Fruit fly (Drosophila melanogaster) whole organism, embryonic: Measurements from ENCODE around the gene btz.
A peak's percentile ranks its signal among the peaks of the same experiment; 100 is the strongest.

Experiments used
- CG10209 ChIP-seq: fragments of 200-800 bp; sonication (Bioruptor generic); optimal IDR thresholded peaks from 3 replicates; lab custom pipeline; 2017; ENCODE audit warnings: missing biosample characterization, mild to moderate bottlenecking, missing genetic modification characterization, missing genetic modification reagents
- CG10321 ChIP-seq: fragments of 200-800 bp; sonication (Bioruptor generic); IDR thresholded peaks from 2 replicates; pipeline ENCODE4 v1.3.6; 2022; ENCODE audit warnings: missing biosample characterization, missing genetic modification characterization
- CG10366 ChIP-seq: fragments of 200-800 bp; sonication (Bioruptor generic); IDR thresholded peaks from 2 replicates; pipeline ENCODE4 v1.3.6; 2022; ENCODE audit warnings: missing biosample characterization, missing genetic modification characterization
- CG10543 ChIP-seq: fragments of 200-800 bp; sonication (Bioruptor generic); optimal IDR thresholded peaks from 3 replicates; lab custom pipeline; 2017; ENCODE audit warnings: missing biosample characterization, mild to moderate bottlenecking, missing genetic modification characterization, moderate library complexity
- CG11247 ChIP-seq: fragments of 200-800 bp; sonication (Bioruptor generic); IDR thresholded peaks from 2 replicates; pipeline ENCODE4 v1.3.6; 2022; ENCODE audit warnings: missing biosample characterization, missing genetic modification characterization
- CG12769 ChIP-seq: fragments of 200-800 bp; sonication (Bioruptor generic); optimal IDR thresholded peaks from 2 replicates; lab custom pipeline; 2019; ENCODE audit warnings: missing biosample characterization, mild to moderate bottlenecking, missing genetic modification characterization, moderate library complexity
- CG15696 ChIP-seq: fragments of 200-800 bp; sonication (Bioruptor generic); optimal IDR thresholded peaks from 2 replicates; lab custom pipeline; 2019; ENCODE audit warnings: missing biosample characterization, mild to moderate bottlenecking, missing genetic modification characterization, moderate library complexity
- CG2120 ChIP-seq: fragments of 200-800 bp; sonication (Bioruptor generic); optimal IDR thresholded peaks from 3 replicates; lab custom pipeline; 2016; ENCODE audit warnings: missing biosample characterization, missing genetic modification characterization
- CG31224 ChIP-seq: fragments of 200-800 bp; sonication (Bioruptor generic); IDR thresholded peaks from 2 replicates; pipeline ENCODE4 v1.3.6; 2022; ENCODE audit warnings: missing biosample characterization, missing genetic modification characterization
- CG32532 ChIP-seq: fragments of 200-800 bp; sonication (Bioruptor generic); IDR thresholded peaks from 2 replicates; pipeline ENCODE4 v1.3.6; 2022; ENCODE audit warnings: missing biosample characterization, missing genetic modification characterization
- CG3281 ChIP-seq: fragments of 200-800 bp; sonication (Bioruptor generic); optimal IDR thresholded peaks from 3 replicates; lab custom pipeline; 2017; ENCODE audit warnings: missing biosample characterization, mild to moderate bottlenecking, missing genetic modification characterization
- CG33557 ChIP-seq: fragments of 200-800 bp; sonication (Bioruptor generic); optimal IDR thresholded peaks from 2 replicates; lab custom pipeline; 2019; ENCODE audit warnings: missing biosample characterization, mild to moderate bottlenecking, missing genetic modification characterization, moderate library complexity
- CG4617 ChIP-seq: fragments of 200-800 bp; sonication (Bioruptor generic); optimal IDR thresholded peaks from 3 replicates; lab custom pipeline; 2016; ENCODE audit warnings: missing biosample characterization, missing genetic modification characterization, borderline replicate concordance
- CG4820 ChIP-seq: fragments of 200-800 bp; sonication (Bioruptor generic); optimal IDR thresholded peaks from 3 replicates; lab custom pipeline; 2016; ENCODE audit warnings: missing biosample characterization, missing genetic modification characterization
- CG8765 ChIP-seq: fragments of 200-800 bp; sonication (Bioruptor generic); IDR thresholded peaks from 2 replicates; pipeline ENCODE4 v1.3.6; 2022; ENCODE audit warnings: missing biosample characterization, missing genetic modification characterization
- CG9932 ChIP-seq: fragments of 200-800 bp; sonication (Bioruptor generic); IDR thresholded peaks from 2 replicates; pipeline ENCODE4 v1.3.6; 2022; ENCODE audit warnings: missing biosample characterization, missing genetic modification characterization
- Deaf1 ChIP-seq: fragments of 200-800 bp; optimal IDR thresholded peaks from 3 replicates; lab custom pipeline; 2019; ENCODE audit warnings: missing biosample characterization, mild to moderate bottlenecking, missing genetic modification characterization, moderate library complexity
- H15 ChIP-seq: fragments of 200-800 bp; sonication (Bioruptor generic); IDR thresholded peaks from 3 replicates; pipeline ENCODE4 v1.3.6; 2022; ENCODE audit warnings: missing biosample characterization, missing genetic modification characterization
- Hand ChIP-seq: fragments of 200-800 bp; sonication (Bioruptor generic); optimal IDR thresholded peaks from 2 replicates; lab custom pipeline; 2017; ENCODE audit warnings: mild to moderate bottlenecking, missing biosample characterization, missing genetic modification reagents, missing genetic modification characterization
- MBD-R2 ChIP-seq: fragments of 200-800 bp; sonication (Bioruptor generic); IDR thresholded peaks from 2 replicates; pipeline ENCODE4 v1.3.6; 2022; ENCODE audit warnings: missing biosample characterization, missing genetic modification characterization
- Med ChIP-seq: fragments of 200-800 bp; sonication (Bioruptor generic); peaks from one replicate; lab custom pipeline; 2016; ENCODE audit warnings: missing biosample characterization, missing genetic modification characterization, mild to moderate bottlenecking, inconsistent platforms, moderate library complexity
- Stat92E ChIP-seq, 3 experiments: fragments of >200 bp in 2 of 3; fragments of 200-800 bp in 1 of 3; sonication (Bioruptor generic) in 1 of 3; optimal IDR thresholded peaks; 2 replicates each; lab custom pipeline; 2017 to 2019; ENCODE audit warnings: missing biosample characterization in 3 of 3, missing genetic modification characterization in 3 of 3, mild to moderate bottlenecking in 1 of 3, moderate library complexity in 1 of 3
- Trl ChIP-seq, 3 experiments: fragments of >200 bp in 2 of 3; fragments of 200-800 bp in 1 of 3; sonication (Bioruptor generic) in 1 of 3; optimal IDR thresholded peaks; 2 replicates in 1 of 3; 3 replicates in 2 of 3; lab custom pipeline; 2016 to 2017; ENCODE audit warnings: missing biosample characterization in 1 of 3, missing genetic modification characterization in 1 of 3
- abd-A ChIP-seq: fragments of 200-800 bp; sonication (Bioruptor generic); optimal IDR thresholded peaks from 3 replicates; lab custom pipeline; 2019; ENCODE audit warnings: missing biosample characterization, mild to moderate bottlenecking, missing genetic modification characterization, moderate library complexity
- ara ChIP-seq: fragments of 200-800 bp; sonication (Bioruptor generic); IDR thresholded peaks from 2 replicates; pipeline ENCODE4 v1.3.6; 2022; ENCODE audit warnings: missing biosample characterization, missing genetic modification characterization
- cg ChIP-seq: fragments of 200-800 bp; sonication (Bioruptor generic); optimal IDR thresholded peaks from 3 replicates; lab custom pipeline; 2019; ENCODE audit warnings: missing biosample characterization, mild to moderate bottlenecking, missing genetic modification characterization, moderate library complexity
- chinmo ChIP-seq: fragments of 200-800 bp; sonication (Bioruptor generic); IDR thresholded peaks from 4 replicates; pipeline ENCODE4 v1.3.6; 2022; ENCODE audit warnings: missing biosample characterization, missing genetic modification characterization; ENCODE audit not compliant: partially characterized antibody
- dan ChIP-seq: fragments of 200-800 bp; sonication (Bioruptor generic); IDR thresholded peaks from 2 replicates; pipeline ENCODE4 v1.3.6; 2022; ENCODE audit warnings: missing biosample characterization, missing genetic modification characterization
- ewg ChIP-seq: fragments of 200-800 bp; sonication (Bioruptor generic); optimal IDR thresholded peaks from 3 replicates; lab custom pipeline; 2017; ENCODE audit warnings: mild to moderate bottlenecking, missing biosample characterization, missing genetic modification reagents, missing genetic modification characterization
- fu2 ChIP-seq: fragments of 200-800 bp; sonication (Bioruptor generic); optimal IDR thresholded peaks from 2 replicates; lab custom pipeline; 2016; ENCODE audit warnings: missing biosample characterization, missing genetic modification characterization
- hbn ChIP-seq: fragments of 200-800 bp; sonication (Bioruptor generic); IDR thresholded peaks from 2 replicates; pipeline ENCODE4 v1.3.6; 2022; ENCODE audit warnings: missing biosample characterization, missing genetic modification characterization; ENCODE audit not compliant: partially characterized antibody
- hkb ChIP-seq, 2 experiments: fragments of 200-800 bp in 1 of 2; fragments of >200 bp in 1 of 2; sonication (Bioruptor generic) in 1 of 2; IDR thresholded peaks in 1 of 2; optimal IDR thresholded peaks in 1 of 2; 2 replicates each; pipeline versions ENCODE4 v1.3.6 to Lab custom; 2017 to 2022; ENCODE audit warnings: missing biosample characterization in 1 of 2, missing genetic modification characterization in 1 of 2
- inv ChIP-seq: fragments of 200-800 bp; sonication (Bioruptor generic); IDR thresholded peaks from 2 replicates; pipeline ENCODE4 v1.3.6; 2022; ENCODE audit warnings: missing biosample characterization, missing genetic modification characterization; ENCODE audit not compliant: partially characterized antibody
- lmd ChIP-seq: fragments of 200-800 bp; sonication (Bioruptor generic); IDR thresholded peaks from 2 replicates; pipeline ENCODE4 v1.3.6; 2022; ENCODE audit warnings: missing biosample characterization, missing genetic modification characterization
- scrt ChIP-seq: fragments of 200-800 bp; sonication (Bioruptor generic); optimal IDR thresholded peaks from 2 replicates; lab custom pipeline; 2018; ENCODE audit warnings: missing biosample characterization, mild to moderate bottlenecking, missing genetic modification characterization, moderate library complexity
- sd ChIP-seq: fragments of 200-800 bp; sonication (Bioruptor generic); optimal IDR thresholded peaks from 3 replicates; lab custom pipeline; 2018; ENCODE audit warnings: missing biosample characterization, mild to moderate bottlenecking, missing genetic modification characterization, moderate library complexity
- sens ChIP-seq: fragments of 200-800 bp; sonication (Bioruptor generic); peaks from one replicate; lab custom pipeline; 2016; ENCODE audit warnings: missing biosample characterization, missing genetic modification characterization
- sob ChIP-seq: fragments of 200-800 bp; sonication (Bioruptor generic); IDR thresholded peaks from 2 replicates; pipeline ENCODE4 v1.3.6; 2022; ENCODE audit warnings: missing biosample characterization, missing genetic modification characterization
- zen ChIP-seq: fragments of 200-800 bp; sonication (Bioruptor generic); optimal IDR thresholded peaks from 3 replicates; lab custom pipeline; 2018; ENCODE audit warnings: missing biosample characterization, mild to moderate bottlenecking, missing genetic modification characterization, moderate library complexity
- zf30C ChIP-seq: fragments of 200-800 bp; sonication (Bioruptor generic); optimal IDR thresholded peaks from 3 replicates; lab custom pipeline; 2018; ENCODE audit warnings: missing biosample characterization, mild to moderate bottlenecking, missing genetic modification characterization

btz gene

DNA sequence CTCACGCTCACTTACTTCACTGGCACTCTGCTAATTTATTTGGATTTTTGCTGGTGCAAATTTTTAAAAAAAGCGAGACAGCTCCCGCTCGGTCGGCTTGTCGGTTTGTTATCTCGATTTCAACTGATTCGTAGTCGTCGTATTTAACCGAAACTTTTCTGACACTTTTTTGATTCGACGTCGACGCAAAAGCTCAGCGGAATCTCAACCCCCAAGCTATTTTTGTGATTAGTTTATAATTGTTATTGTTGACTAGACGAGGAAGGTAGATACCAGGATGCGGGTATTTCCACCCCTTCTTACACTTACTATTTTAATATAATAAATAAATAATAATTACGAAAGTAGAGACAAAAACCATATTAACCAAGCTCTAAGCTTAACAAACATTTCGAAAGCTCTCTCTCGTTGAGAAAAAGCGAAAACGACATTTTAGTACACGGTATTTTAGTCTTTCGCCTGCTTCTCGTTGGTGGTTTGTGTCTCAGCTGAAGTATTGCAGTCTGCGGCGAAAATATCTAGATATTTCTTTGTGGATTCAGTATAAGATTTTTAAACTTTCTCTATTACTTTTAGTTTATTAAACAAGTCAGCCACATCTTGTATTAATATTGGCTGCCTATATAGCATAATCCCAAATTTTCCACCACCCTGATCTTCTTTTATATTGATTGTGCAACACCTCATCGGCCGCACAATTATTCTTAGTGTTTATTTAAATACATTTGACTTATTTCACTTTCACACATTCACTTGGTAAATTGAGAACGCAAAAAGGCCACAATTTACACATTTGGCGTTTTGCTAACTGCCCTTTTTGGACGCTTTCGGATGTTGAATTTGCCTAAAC is 43.2 kb upstream of the btz start, which contains the start of gene tau (continued):
- TF ChIP-seq sob (GFP tag; lab: Robert Waterston, UW) = peak; percentile 60; the same call in 1 of the 2 replicates
- TF ChIP-seq inv = no peak
- peak; percentile 28; the same call in 1 of the 2 replicates for TF ChIP-seq CG9932 (GFP tag; lab: Robert Waterston, UW)
- peak; percentile 85 for TF ChIP-seq Deaf1 (tag; lab: Kevin White, UChicago)
- no peak for TF ChIP-seq CG3281
- TF ChIP-seq MBD-R2 (GFP tag; lab: Robert Waterston, UW) = 0 out of 2 replicates have a peak, but pooled peaks have one; percentile 11
- no peak for TF ChIP-seq CG31224 (GFP tag; lab: Robert Waterston, UW)
- no peak for TF ChIP-seq CG15696 (tag; lab: Kevin White, UChicago)
- peak; percentile 73 for TF ChIP-seq sens (GFP tag; lab: Kevin White, UChicago)

DNA sequence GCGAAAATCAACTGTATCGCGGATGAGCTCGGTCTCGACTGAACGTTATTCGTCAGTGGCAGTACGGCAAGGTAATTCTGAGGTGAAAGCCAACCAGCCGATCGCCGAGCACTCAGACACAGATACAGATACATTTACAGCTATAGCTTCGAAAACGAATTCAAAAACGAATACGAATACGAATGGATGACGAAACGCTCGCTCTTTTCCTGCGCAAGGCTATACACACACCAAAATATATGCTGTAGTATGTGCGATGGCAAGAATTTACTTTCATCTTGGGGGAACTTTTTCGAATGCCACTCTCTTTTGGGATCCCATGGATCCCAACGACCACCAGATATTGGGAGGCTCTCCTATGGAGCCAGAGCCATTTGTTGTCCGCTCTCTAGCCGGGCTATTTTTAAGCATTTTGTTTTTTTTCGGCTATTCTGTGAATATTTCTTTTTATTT is 40.0 kb upstream of the btz start, which contains the start of gene Mlc1:
Gene Mlc1, minus strand, starts transcription at position 51 of the 453 bp plus-strand sequence.
- peak; percentile 22 to 53 for TF ChIP-seq Trl (optimal IDR thresholded peaks at IDR 0.05; lab: Kevin White, UChicago)
- TF ChIP-seq Trl (GFP tag; optimal IDR thresholded peaks at IDR 0.05; lab: Kevin White, UChicago) = no peak
- peak; percentile 89 for TF ChIP-seq sd
- peak; percentile 10 for TF ChIP-seq CG12769 (tag; lab: Kevin White, UChicago)
- TF ChIP-seq cg (GFP tag; lab: Kevin White, UChicago) = peak; percentile 50
- peak; percentile 63 for TF ChIP-seq Med (GFP tag; lab: Kevin White, UChicago)
- TF ChIP-seq CG10321 (GFP tag; lab: Robert Waterston, UW) = no peak
- no peak for TF ChIP-seq H15 (GFP tag; lab: Robert Waterston, UW)
- TF ChIP-seq Deaf1 (tag; lab: Kevin White, UChicago) = peak; percentile 36
- no peak for TF ChIP-seq CG4617 (GFP tag; lab: Kevin White, UChicago)
- TF ChIP-seq sens (GFP tag; lab: Kevin White, UChicago) = peak; percentile 1
- TF ChIP-seq zen = no peak
- TF ChIP-seq CG10543 (GFP tag; lab: Kevin White, UChicago) = peak; percentile 29
- TF ChIP-seq fu2 (GFP tag; lab: Kevin White, UChicago) = no peak
- TF ChIP-seq CG33557 (GFP tag; lab: Kevin White, UChicago) = no peak

DNA sequence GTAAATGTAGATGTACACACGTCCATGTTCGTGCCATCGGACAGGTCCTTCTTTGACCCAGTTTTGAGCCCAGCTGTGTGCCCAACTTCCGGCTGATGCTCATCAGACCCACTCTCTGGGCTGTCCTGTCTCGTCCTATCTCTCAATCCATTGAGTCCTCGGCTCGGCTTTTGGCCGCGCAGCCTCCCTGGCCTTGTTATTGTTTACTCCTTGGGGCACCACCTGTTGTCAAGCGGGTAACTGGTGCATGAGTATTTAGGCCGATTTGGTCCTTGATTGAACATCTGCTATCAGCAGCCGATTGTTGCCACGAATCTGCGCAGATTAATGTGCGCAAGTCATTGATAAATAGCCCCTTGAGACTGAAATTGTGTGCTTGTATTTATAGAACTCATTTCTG is 38.8 kb upstream of the btz start:
- TF ChIP-seq Deaf1 (tag; lab: Kevin White, UChicago) (peak; percentile 77), Hand (no peak), ewg (GFP tag; lab: Kevin White, UChicago) (peak; percentile 65), scrt (peak; percentile 98), dan (GFP tag; lab: Robert Waterston, UW) (no peak), abd-A (tag; lab: Kevin White, UChicago) (peak; percentile 70)

DNA sequence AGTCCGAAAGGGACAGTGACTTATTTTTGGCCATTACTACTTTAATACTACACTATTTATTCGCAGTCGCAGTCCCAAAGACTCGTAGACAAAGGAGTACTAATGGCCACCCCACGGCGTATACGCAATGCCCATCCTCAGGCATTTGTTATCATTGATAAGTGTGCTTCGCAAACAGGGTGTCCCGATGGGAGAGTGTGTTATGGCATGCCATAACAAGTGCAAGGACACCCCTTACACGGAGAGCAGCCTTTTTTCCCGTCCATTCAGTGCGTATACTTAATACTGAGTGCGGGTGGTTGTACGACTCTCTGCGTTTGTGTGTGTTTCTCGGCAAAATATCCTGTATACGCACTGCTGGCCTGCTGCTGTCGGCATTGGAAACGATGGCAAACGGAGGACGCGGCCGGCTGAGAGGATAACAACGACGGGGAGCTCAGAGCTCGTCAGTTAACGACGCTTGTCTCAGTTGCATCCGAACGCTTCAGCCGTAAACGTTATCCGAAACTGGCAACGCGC is 38.1 kb upstream of the btz start, which contains the start of gene unc80:
Gene unc80, plus strand, starts transcription at position 469 of the 519 bp plus-strand sequence.
- no peak for TF ChIP-seq hbn (GFP tag; lab: Robert Waterston, UW)
- peak; percentile 51; the same call in 1 of the 2 replicates for TF ChIP-seq CG32532 (GFP tag; lab: Robert Waterston, UW)
- no peak for TF ChIP-seq ara (GFP tag; lab: Robert Waterston, UW)
- peak; percentile 28 for TF ChIP-seq CG3281
- peak; percentile 59 for TF ChIP-seq CG2120 (GFP tag; lab: Kevin White, UChicago)
- no peak for TF ChIP-seq Stat92E (GFP tag; optimal IDR thresholded peaks at IDR 0.05; lab: Kevin White, UChicago)
- TF ChIP-seq chinmo (GFP tag; lab: Robert Waterston, UW) = no peak
- TF ChIP-seq CG10366 = peak; percentile 65
- TF ChIP-seq CG10321 (GFP tag; lab: Robert Waterston, UW) = no peak
- no peak for TF ChIP-seq CG8765 (GFP tag; lab: Robert Waterston, UW)
- TF ChIP-seq lmd (GFP tag; lab: Robert Waterston, UW) = peak; percentile 27; the same call in 1 of the 2 replicates
- no peak for TF ChIP-seq zf30C
- TF ChIP-seq CG11247 (GFP tag; lab: Robert Waterston, UW) = 0 out of 2 replicates have a peak, but pooled peaks have one; percentile 24
- no peak for TF ChIP-seq hkb (optimal IDR thresholded peaks at IDR 0.05; lab: Kevin White, UChicago)
- 0 out of 2 replicates have a peak, but pooled peaks have one; percentile 15 for TF ChIP-seq hkb (GFP tag; IDR thresholded peaks at IDR 0.05; lab: Robert Waterston, UW)
- TF ChIP-seq CG4820 (GFP tag; lab: Kevin White, UChicago) = no peak
- TF ChIP-seq Deaf1 (tag; lab: Kevin White, UChicago) = peak; percentile 84
- TF ChIP-seq CG10209 (GFP tag; lab: Kevin White, UChicago) = peak; percentile 7
